Fruit fly (Drosophila melanogaster): ENCODE measurements around the gene CG1662.

Gene CG1662

DNA sequence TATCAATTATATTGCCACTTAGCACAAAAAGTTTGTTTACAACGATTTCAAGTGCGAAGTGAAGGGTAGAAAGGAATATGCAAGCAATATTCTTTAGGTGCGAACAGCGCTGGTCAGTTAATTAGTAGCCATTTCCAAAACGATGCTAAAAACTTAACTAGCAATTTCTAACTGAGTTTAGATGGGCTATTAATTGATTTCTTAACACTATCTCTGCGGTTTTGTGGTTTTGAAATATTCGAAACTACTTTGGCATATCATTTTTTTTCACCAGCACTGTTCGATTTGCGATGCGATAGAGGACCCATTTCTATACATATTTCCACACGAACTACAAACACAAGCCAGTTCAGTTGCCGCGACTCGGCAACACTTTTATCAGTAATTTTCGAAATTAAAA lies 10.8 kb upstream of the CG1662 start (continued):
- TF ChIP-seq unpg (GFP tag; optimal IDR thresholded peaks at IDR 0.05) = peak; percentile 2
- TF ChIP-seq zfh2 (GFP tag; optimal IDR thresholded peaks at IDR 0.05) = peak; percentile 42
- peak; percentile 43 for TF ChIP-seq cwo (GFP tag; optimal IDR thresholded peaks at IDR 0.05)
- TF ChIP-seq CG11456 (GFP tag; IDR thresholded peaks at IDR 0.05) = 0 out of 3 replicates have a peak, but pooled peaks have one; percentile 43
- no peak for TF ChIP-seq Nf-YB (GFP tag; optimal IDR thresholded peaks at IDR 0.05)
- no peak for TF ChIP-seq Dip3 (GFP tag; optimal IDR thresholded peaks at IDR 0.05)
- peak; percentile 37 for TF ChIP-seq Meics (GFP tag; optimal IDR thresholded peaks at IDR 0.05)
- TF ChIP-seq Adf1 (GFP tag; IDR thresholded peaks at IDR 0.05) = no peak
- TF ChIP-seq grau (tag; optimal IDR thresholded peaks at IDR 0.05) = peak; percentile 31
- TF ChIP-seq CG4854 (GFP tag; optimal IDR thresholded peaks at IDR 0.05) = no peak
- TF ChIP-seq hkb (optimal IDR thresholded peaks at IDR 0.05) = no peak
- TF ChIP-seq hkb (GFP tag; IDR thresholded peaks at IDR 0.05) = peak; percentile 25; the same call in 1 of the 2 replicates
- no peak for TF ChIP-seq chinmo (GFP tag; IDR thresholded peaks at IDR 0.05; ENCODE audit: partially characterized antibody)
- TF ChIP-seq sim (GFP tag; IDR thresholded peaks at IDR 0.05) = no peak
- peak; percentile 49 for TF ChIP-seq lilli (GFP tag; optimal IDR thresholded peaks at IDR 0.05)
- TF ChIP-seq prd (optimal IDR thresholded peaks at IDR 0.05) = no peak
- TF ChIP-seq prd (GFP tag; IDR thresholded peaks at IDR 0.05) = 0 out of 3 replicates have a peak, but pooled peaks have one; percentile 14
- TF ChIP-seq CG7839 (tag; optimal IDR thresholded peaks at IDR 0.05) = peak; percentile 17
- 0 out of 3 replicates have a peak, but pooled peaks have one; percentile 42 for TF ChIP-seq CG11695 (GFP tag; IDR thresholded peaks at IDR 0.05)
- TF ChIP-seq CG9609 (GFP tag; optimal IDR thresholded peaks at IDR 0.05) = peak; percentile 15
- peak; percentile 29 for TF ChIP-seq Fer1 (GFP tag; optimal IDR thresholded peaks at IDR 0.05)
- TF ChIP-seq CG13775 (GFP tag; optimal IDR thresholded peaks at IDR 0.05) = peak; percentile 12
- TF ChIP-seq vnd (GFP tag; IDR thresholded peaks at IDR 0.05; ENCODE audit: partially characterized antibody) = no peak
- TF ChIP-seq CG5953 (GFP tag; IDR thresholded peaks at IDR 0.05) = no peak
- peak; percentile 16 for TF ChIP-seq CG30403 (GFP tag; optimal IDR thresholded peaks at IDR 0.05)
- peak; percentile 67 for TF ChIP-seq CG18599 (GFP tag; optimal IDR thresholded peaks at IDR 0.05)
- peak; percentile 29 for TF ChIP-seq mam (GFP tag; optimal IDR thresholded peaks at IDR 0.05)
- no peak for TF ChIP-seq tna (GFP tag; IDR thresholded peaks at IDR 0.05; ENCODE audit: partially characterized antibody)
- no peak for TF ChIP-seq Scr (GFP tag; IDR thresholded peaks at IDR 0.05; ENCODE audit: partially characterized antibody)
- peak; percentile 55 for TF ChIP-seq Drgx (GFP tag; IDR thresholded peaks at IDR 0.05)
- peak; percentile 52 for TF ChIP-seq Hmr (GFP tag; optimal IDR thresholded peaks at IDR 0.05)
- TF ChIP-seq dpn (GFP tag; optimal IDR thresholded peaks at IDR 0.05) = no peak
- TF ChIP-seq CG10209 (GFP tag; optimal IDR thresholded peaks at IDR 0.05) = peak; percentile 24
- peak; percentile 50 for TF ChIP-seq CG2678 (tag; optimal IDR thresholded peaks at IDR 0.05)
- peak; percentile 54 for TF ChIP-seq stc (GFP tag; IDR thresholded peaks at IDR 0.05)
- TF ChIP-seq CG14441 (GFP tag; IDR thresholded peaks at IDR 0.05) = no peak
- TF ChIP-seq lab (GFP tag; optimal IDR thresholded peaks at IDR 0.05) = peak; percentile 70
- TF ChIP-seq ind (GFP tag; optimal IDR thresholded peaks at IDR 0.05) = peak; percentile 3
- peak; percentile 19 for TF ChIP-seq CG7786 (GFP tag; optimal IDR thresholded peaks at IDR 0.05)
- no peak for TF ChIP-seq BtbVII (GFP tag; optimal IDR thresholded peaks at IDR 0.05)
- no peak for TF ChIP-seq Asciz (GFP tag; optimal IDR thresholded peaks at IDR 0.05)
- peak; percentile 24; the same call in 1 of the 2 replicates for TF ChIP-seq lmd (GFP tag; IDR thresholded peaks at IDR 0.05)
- TF ChIP-seq Lpt (GFP tag; optimal IDR thresholded peaks at IDR 0.05) = no peak
- TF ChIP-seq CG11696 (GFP tag; IDR thresholded peaks at IDR 0.05) = peak; percentile 82
- peak; percentile 15 for TF ChIP-seq pho (GFP tag; optimal IDR thresholded peaks at IDR 0.05)
- TF ChIP-seq so (GFP tag; IDR thresholded peaks at IDR 0.05) = 0 out of 3 replicates have a peak, but pooled peaks have one; percentile 15
- peak; percentile 29 for TF ChIP-seq CG15514 (GFP tag; optimal IDR thresholded peaks at IDR 0.05)
- no peak for TF ChIP-seq sqz (GFP tag; optimal IDR thresholded peaks at IDR 0.05)
- TF ChIP-seq CG18764 (GFP tag; optimal IDR thresholded peaks at IDR 0.05) = no peak

All from whole organism, embryonic.